Worm (Caenorhabditis elegans) whole organism, L2 larva: ENCODE data around the gene nlp-82.
A peak's percentile ranks its signal among the peaks of the same experiment; 100 is the strongest.

Source experiments
- Y55F3AM.14 ChIP-seq: fragments of 200-800 bp; sonication (Bioruptor generic); optimal IDR thresholded peaks from 2 replicates; lab custom pipeline; 2018; ENCODE audit warnings: mild to moderate bottlenecking, missing genetic modification characterization, missing compliant biosample characterization
- ZK546.5 ChIP-seq: sonication (generic microtip); optimal IDR thresholded peaks from 2 replicates; lab custom pipeline; 2017; ENCODE audit warnings: missing biosample characterization, missing genetic modification characterization
- alr-1 ChIP-seq: fragments of 150-350 bp; optimal IDR thresholded peaks from 2 replicates; lab custom pipeline; 2014; ENCODE audit warnings: missing biosample characterization, missing genetic modification characterization
- aly-2 ChIP-seq: fragments of 150-350 bp; optimal IDR thresholded peaks from 2 replicates; lab custom pipeline; 2014; ENCODE audit warnings: missing biosample characterization, missing genetic modification characterization
- blmp-1 ChIP-seq: sonication (generic microtip); optimal IDR thresholded peaks from 2 replicates; lab custom pipeline; 2017; ENCODE audit warnings: missing genetic modification characterization, mild to moderate bottlenecking, missing compliant biosample characterization, antibody characterized with exemption, moderate library complexity; ENCODE audit not compliant: insufficient read depth
- ceh-16 ChIP-seq: fragments of 150-350 bp; optimal IDR thresholded peaks from 2 replicates; lab custom pipeline; 2014; ENCODE audit warnings: missing biosample characterization, missing genetic modification characterization
- egl-27 ChIP-seq: sonication (generic microtip); optimal IDR thresholded peaks from 3 replicates; lab custom pipeline; 2017; ENCODE audit warnings: missing biosample characterization, missing genetic modification reagents, missing genetic modification characterization
- elt-1 ChIP-seq: fragments of 150-350 bp; optimal IDR thresholded peaks from 2 replicates; lab custom pipeline; 2014; ENCODE audit warnings: missing biosample characterization, missing genetic modification characterization
- elt-3 ChIP-seq: sonication (generic microtip); optimal IDR thresholded peaks from 2 replicates; lab custom pipeline; 2017; ENCODE audit warnings: missing biosample characterization, missing genetic modification characterization
- fos-1 ChIP-seq: fragments of 150-350 bp; optimal IDR thresholded peaks from 2 replicates; lab custom pipeline; 2014; ENCODE audit warnings: missing biosample characterization, missing genetic modification characterization
- gmeb-1 ChIP-seq: fragments of 150-350 bp; optimal IDR thresholded peaks from 2 replicates; lab custom pipeline; 2014; ENCODE audit warnings: missing biosample characterization, missing genetic modification characterization
- lin-11 ChIP-seq: fragments of 150-350 bp; sonication (generic microtip); optimal IDR thresholded peaks from 2 replicates; lab custom pipeline; 2014; ENCODE audit warnings: missing biosample characterization, missing genetic modification characterization, inconsistent platforms, mixed read lengths
- lin-13 ChIP-seq: fragments of 150-350 bp; optimal IDR thresholded peaks from 2 replicates; lab custom pipeline; 2014; ENCODE audit warnings: missing biosample characterization, missing genetic modification reagents, missing genetic modification characterization
- lin-39 ChIP-seq: fragments of 150-350 bp; optimal IDR thresholded peaks from 2 replicates; lab custom pipeline; 2014; ENCODE audit warnings: missing biosample characterization, missing genetic modification reagents, missing genetic modification characterization
- lsy-2 ChIP-seq, 2 experiments: fragments of 150-350 bp in 1 of 2; sonication (generic microtip) in 1 of 2; optimal IDR thresholded peaks; 2 replicates each; lab custom pipeline; 2014 to 2017; ENCODE audit warnings: missing biosample characterization in 2 of 2, missing genetic modification characterization in 2 of 2
- mab-5 ChIP-seq: fragments of 150-350 bp; optimal IDR thresholded peaks from 2 replicates; lab custom pipeline; 2014; ENCODE audit warnings: missing biosample characterization, missing genetic modification characterization
- mbf-1 ChIP-seq: sonication (generic microtip); optimal IDR thresholded peaks from 2 replicates; lab custom pipeline; 2017; ENCODE audit warnings: missing biosample characterization, missing genetic modification characterization
- mdl-1 ChIP-seq, 2 experiments: fragments of 150-350 bp in 1 of 2; sonication (generic microtip) in 1 of 2; optimal IDR thresholded peaks; 2 replicates each; lab custom pipeline; 2017; ENCODE audit warnings: missing biosample characterization in 2 of 2, missing genetic modification characterization in 2 of 2
- nhr-10 ChIP-seq: sonication (generic microtip); optimal IDR thresholded peaks from 2 replicates; lab custom pipeline; 2017; ENCODE audit warnings: missing biosample characterization, missing genetic modification characterization
- nhr-11 ChIP-seq: fragments of 150-350 bp; optimal IDR thresholded peaks from 2 replicates; lab custom pipeline; 2014; ENCODE audit warnings: missing biosample characterization, missing genetic modification characterization
- nhr-12 ChIP-seq: fragments of 150-350 bp; optimal IDR thresholded peaks from 2 replicates; lab custom pipeline; 2014; ENCODE audit warnings: missing biosample characterization, missing genetic modification characterization
- nhr-23 ChIP-seq: fragments of 150-350 bp; optimal IDR thresholded peaks from 2 replicates; lab custom pipeline; 2014; ENCODE audit warnings: missing biosample characterization, missing genetic modification reagents, missing genetic modification characterization
- nhr-237 ChIP-seq: fragments of 150-350 bp; optimal IDR thresholded peaks from 2 replicates; lab custom pipeline; 2014; ENCODE audit warnings: missing biosample characterization, missing genetic modification characterization
- nhr-6 ChIP-seq: fragments of 150-350 bp; optimal IDR thresholded peaks from 2 replicates; lab custom pipeline; 2014; ENCODE audit warnings: missing biosample characterization, missing genetic modification characterization
- peb-1 ChIP-seq: fragments of 150-350 bp; optimal IDR thresholded peaks from 2 replicates; lab custom pipeline; 2014; ENCODE audit warnings: missing biosample characterization, missing genetic modification characterization
- sem-4 ChIP-seq: fragments of 150-350 bp; optimal IDR thresholded peaks from 2 replicates; lab custom pipeline; 2014; ENCODE audit warnings: missing biosample characterization, missing genetic modification reagents, missing genetic modification characterization
- skn-1 ChIP-seq: sonication (generic microtip); optimal IDR thresholded peaks from 2 replicates; lab custom pipeline; 2017; ENCODE audit warnings: missing biosample characterization, missing genetic modification characterization
- sma-3 ChIP-seq: sonication (generic microtip); optimal IDR thresholded peaks from 2 replicates; lab custom pipeline; 2016; ENCODE audit warnings: missing genetic modification reagents, missing genetic modification characterization, missing compliant biosample characterization
- sma-9 ChIP-seq, 2 experiments: fragments of 150-350 bp in 1 of 2; sonication (generic microtip) in 1 of 2; optimal IDR thresholded peaks; 2 replicates each; lab custom pipeline; 2014 to 2016; ENCODE audit warnings: missing genetic modification characterization in 2 of 2, mild to moderate bottlenecking in 1 of 2, missing biosample characterization in 1 of 2, missing compliant biosample characterization in 1 of 2, missing genetic modification reagents in 1 of 2, moderate library complexity in 1 of 2
- unc-55 ChIP-seq: fragments of 150-350 bp; sonication (generic microtip); optimal IDR thresholded peaks from 3 replicates; lab custom pipeline; 2014; ENCODE audit warnings: missing biosample characterization, missing genetic modification reagents, missing genetic modification characterization
- ztf-1 ChIP-seq: fragments of 200-800 bp; sonication (Bioruptor generic); conservative IDR thresholded peaks from 2 replicates; pipeline ENCODE4 v1.3.6; 2022; ENCODE audit warnings: missing genetic modification characterization, missing compliant biosample characterization
- ztf-4 ChIP-seq: fragments of 150-350 bp; optimal IDR thresholded peaks from 2 replicates; lab custom pipeline; 2014; ENCODE audit warnings: missing biosample characterization, missing genetic modification characterization

Gene nlp-82

DNA sequence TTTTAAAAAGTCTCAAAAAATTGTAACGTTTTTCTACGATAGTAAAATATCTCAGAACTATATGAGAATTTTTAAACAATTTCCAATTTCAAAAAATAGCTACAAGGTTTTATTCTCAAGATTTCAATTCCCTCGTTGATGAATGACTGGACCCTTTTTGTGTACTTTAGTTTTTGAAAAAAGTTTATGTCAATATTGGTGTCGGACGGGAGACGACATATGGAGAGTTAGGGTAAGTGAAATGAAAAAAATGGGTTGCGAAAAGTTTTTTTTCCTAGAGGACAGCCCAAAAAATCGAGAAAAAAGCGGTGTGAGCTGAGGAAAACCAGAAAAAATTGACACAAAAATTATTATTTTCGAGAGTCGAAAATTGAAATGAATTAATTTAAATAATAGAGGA, 26.8 kb upstream of the nlp-82 start:
- TF ChIP-seq blmp-1 (tag; lab: Kevin White, UChicago) (no peak), sma-9 (GFP tag; optimal IDR thresholded peaks at IDR 0.05; lab: Kevin White, UChicago) (peak; percentile 3), sma-9 (tag; optimal IDR thresholded peaks at IDR 0.05; lab: Kevin White, UChicago) (no peak)

DNA sequence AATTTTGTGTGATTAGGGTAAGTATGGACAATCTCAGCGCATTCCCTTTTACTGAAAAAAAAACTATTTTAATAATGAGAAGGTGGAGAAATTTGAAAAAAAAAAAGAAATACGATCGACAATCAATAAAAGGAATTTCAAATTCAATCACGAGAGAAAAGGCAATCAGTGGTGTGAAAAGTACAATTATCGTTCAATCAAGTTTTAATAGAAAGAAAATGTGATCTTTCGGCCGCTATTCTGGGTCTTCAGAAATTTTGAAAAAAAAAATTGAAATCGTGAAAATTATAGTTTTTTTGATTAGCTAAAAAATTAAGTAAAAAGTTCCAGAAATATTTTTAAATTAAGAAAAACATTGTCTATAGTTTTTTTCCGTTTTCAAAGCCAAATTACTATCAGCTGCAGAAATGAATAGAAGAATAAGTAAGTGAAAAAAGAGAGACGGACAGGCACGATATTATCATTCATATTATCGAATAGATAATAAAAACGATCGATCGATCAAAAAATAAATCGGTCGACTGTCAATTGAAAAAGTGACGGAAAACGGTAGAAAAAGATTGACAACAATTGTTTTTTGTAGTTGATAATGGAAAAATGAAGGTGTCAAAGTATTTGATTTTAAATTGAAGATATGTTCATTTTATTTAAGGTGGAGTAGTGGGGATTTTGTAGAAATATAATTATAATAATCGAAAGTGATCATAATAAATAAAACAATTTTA, 26.1 kb upstream of the nlp-82 start, which contains the start of gene gldi-3:
TSS of gene gldi-3 (minus strand) at position 51 of the 725 bp plus-strand sequence.
- no peak for TF ChIP-seq skn-1 (tag; lab: Kevin White, UChicago)
- TF ChIP-seq lin-11 (tag; lab: Kevin White, UChicago) = no peak
- TF ChIP-seq fos-1 = peak; percentile 48
- no peak for TF ChIP-seq egl-27 (tag; lab: Kevin White, UChicago)
- no peak for TF ChIP-seq nhr-23 (tag; lab: Kevin White, UChicago)
- no peak for TF ChIP-seq Y55F3AM.14 (GFP tag; lab: Kevin White, UChicago)
- TF ChIP-seq sma-3 (GFP tag; lab: Kevin White, UChicago) = no peak
- TF ChIP-seq ztf-4 (tag; lab: Kevin White, UChicago) = peak; percentile 16
- TF ChIP-seq lsy-2 (tag; optimal IDR thresholded peaks at IDR 0.05; lab: Kevin White, UChicago) = peak in 1 of 2 experiments; percentile 23
- no peak for TF ChIP-seq mbf-1
- no peak for TF ChIP-seq lin-39 (tag; lab: Kevin White, UChicago)
- TF ChIP-seq nhr-12 (tag; lab: Kevin White, UChicago) = no peak
- no peak for TF ChIP-seq peb-1 (tag; lab: Kevin White, UChicago)
- TF ChIP-seq lin-13 = no peak
- no peak for TF ChIP-seq ZK546.5 (tag; lab: Kevin White, UChicago)
- no peak for TF ChIP-seq unc-55 (GFP tag; lab: Kevin White, UChicago)
- TF ChIP-seq aly-2 (tag; lab: Kevin White, UChicago) = no peak
- TF ChIP-seq nhr-10 (tag; lab: Kevin White, UChicago) = no peak

DNA sequence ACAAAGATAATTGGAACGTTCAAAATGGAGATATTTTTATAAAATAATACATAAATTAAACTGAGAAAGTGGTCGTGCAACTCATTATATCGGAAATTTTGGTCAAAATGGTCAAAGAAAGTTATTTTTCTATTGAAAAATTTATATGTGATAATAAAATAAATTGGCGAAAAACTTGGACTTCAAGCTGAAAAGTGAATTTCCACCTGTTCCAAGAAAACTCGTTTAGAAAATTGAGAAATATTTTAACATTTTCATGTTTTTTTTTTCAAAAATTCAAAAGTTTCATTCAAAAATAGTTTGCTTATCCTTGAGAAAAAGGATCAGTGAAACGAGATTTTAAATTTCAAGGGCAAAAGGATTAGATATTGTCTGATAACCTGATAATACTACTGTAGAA, 24.9 kb upstream of the nlp-82 start:
- TF ChIP-seq nhr-6 (tag; lab: Kevin White, UChicago) (no peak), ztf-1 (GFP tag; lab: Robert Waterston, UW) (no peak), elt-1 (tag; lab: Kevin White, UChicago) (no peak), mab-5 (tag; lab: Kevin White, UChicago) (no peak), unc-55 (GFP tag; lab: Kevin White, UChicago) (no peak), lsy-2 (tag; optimal IDR thresholded peaks at IDR 0.05; lab: Kevin White, UChicago) (no peak), alr-1 (tag; lab: Kevin White, UChicago) (no peak), nhr-11 (no peak), egl-27 (tag; lab: Kevin White, UChicago) (no peak), elt-3 (tag; lab: Kevin White, UChicago) (no peak), nhr-12 (tag; lab: Kevin White, UChicago) (no peak), lin-39 (tag; lab: Kevin White, UChicago) (no peak), ceh-16 (tag; lab: Kevin White, UChicago) (no peak), lin-11 (tag; lab: Kevin White, UChicago) (no peak), gmeb-1 (no peak), mdl-1 (tag; optimal IDR thresholded peaks at IDR 0.05; lab: Kevin White, UChicago) (no peak), blmp-1 (tag; lab: Kevin White, UChicago) (no peak), lin-13 (no peak)

DNA sequence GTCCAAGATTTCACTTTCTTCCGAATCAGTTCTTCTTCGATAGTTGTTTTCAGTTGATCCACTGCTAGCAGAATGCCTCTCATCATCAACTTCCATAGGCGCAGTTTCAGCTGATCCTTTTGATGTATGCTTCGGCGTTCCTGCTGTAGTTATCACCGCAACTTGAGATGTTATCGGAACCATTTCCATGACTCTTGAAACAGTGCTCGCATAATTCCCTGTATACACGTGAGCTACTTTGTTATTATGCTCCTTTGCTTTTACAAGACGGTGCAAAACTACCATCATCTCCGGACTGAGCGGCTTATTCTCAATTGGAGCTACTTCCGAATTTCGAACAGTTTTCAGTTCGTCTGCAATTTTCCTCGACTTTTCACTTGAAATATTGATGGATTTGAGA, 23.1 kb upstream of the nlp-82 start:
- TF ChIP-seq skn-1 (tag; lab: Kevin White, UChicago) (no peak), nhr-23 (tag; lab: Kevin White, UChicago) (no peak), sem-4 (tag; lab: Kevin White, UChicago) (no peak), nhr-10 (tag; lab: Kevin White, UChicago) (no peak), lin-39 (tag; lab: Kevin White, UChicago) (no peak), Y55F3AM.14 (GFP tag; lab: Kevin White, UChicago) (no peak), peb-1 (tag; lab: Kevin White, UChicago) (no peak), nhr-237 (tag; lab: Kevin White, UChicago) (no peak), lin-13 (no peak)
